Worm (Caenorhabditis elegans): ENCODE measurements around the gene R03G8.1.

DNA sequence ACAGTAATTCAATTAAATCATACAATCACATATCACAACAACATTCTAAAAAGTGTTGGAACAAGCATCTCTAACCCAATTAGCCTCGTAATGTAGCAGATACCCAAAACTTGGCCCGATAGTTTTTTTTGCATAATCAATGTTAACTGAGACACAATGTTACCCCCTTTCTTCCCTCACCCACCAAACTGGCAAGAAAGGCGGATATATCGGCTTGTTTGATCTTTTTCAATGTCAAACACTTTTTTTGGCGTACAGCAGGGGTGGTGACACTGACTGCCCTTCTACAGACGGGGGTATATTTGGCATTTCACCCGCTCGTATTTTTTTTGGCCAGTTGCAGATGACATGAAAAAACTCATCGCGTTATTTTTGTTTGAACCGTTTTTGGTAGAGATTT lies 25.6 kb downstream of the R03G8.1 start:
- TF ChIP-seq flt-1 (GFP tag; IDR thresholded peaks at IDR 0.05) (no peak), tra-4 (tag; optimal IDR thresholded peaks at IDR 0.05) (no peak), ama-1 (optimal IDR thresholded peaks at IDR 0.05) (no peak), hmg-4 (GFP tag; optimal IDR thresholded peaks at IDR 0.05) (no peak), F13C5.2 (tag; optimal IDR thresholded peaks at IDR 0.05) (no peak), ets-7 (tag; optimal IDR thresholded peaks at IDR 0.05) (no peak), hnd-1 (tag; optimal IDR thresholded peaks at IDR 0.05) (no peak), B0310.2 (tag; optimal IDR thresholded peaks at IDR 0.05) (no peak), scrt-1 (GFP tag; IDR thresholded peaks at IDR 0.05) (no peak), sea-1 (GFP tag; conservative IDR thresholded peaks at IDR 0.05) (no peak)
